Fruit fly (Drosophila melanogaster): ENCODE results near the gene comt.

Gene comt

dm6 chrX:13307189-13307588 is 48.4 kb downstream of the comt start (continued):
- TF ChIP-seq CG11560 (tag; IDR thresholded peaks at IDR 0.05) = no peak
- TF ChIP-seq zen2 (GFP tag; IDR thresholded peaks at IDR 0.05; ENCODE audit: partially characterized antibody) = no peak
- TF ChIP-seq Doc2 (GFP tag; IDR thresholded peaks at IDR 0.05) = no peak
- TF ChIP-seq chif (GFP tag; optimal IDR thresholded peaks at IDR 0.05) = no peak
- TF ChIP-seq onecut (GFP tag; IDR thresholded peaks at IDR 0.05) = no peak
- no peak for TF ChIP-seq BEAF-32 (GFP tag; optimal IDR thresholded peaks at IDR 0.05)
- TF ChIP-seq Doc3 (GFP tag; IDR thresholded peaks at IDR 0.05; ENCODE audit: partially characterized antibody) = no peak
- TF ChIP-seq dmrt99B (tag; optimal IDR thresholded peaks at IDR 0.05) = peak; percentile 57
- no peak for TF ChIP-seq Nf-YA (GFP tag; IDR thresholded peaks at IDR 0.05)
- peak; percentile 13 for TF ChIP-seq CG3281 (GFP tag; optimal IDR thresholded peaks at IDR 0.05)
- TF ChIP-seq Adf1 (GFP tag; IDR thresholded peaks at IDR 0.05) = no peak
- TF ChIP-seq CG1529 (GFP tag; optimal IDR thresholded peaks at IDR 0.05) = no peak
- no peak for TF ChIP-seq corto (GFP tag; optimal IDR thresholded peaks at IDR 0.05)
- peak; percentile 35 for TF ChIP-seq phol (tag; optimal IDR thresholded peaks at IDR 0.05)
- TF ChIP-seq Kr (GFP tag; optimal IDR thresholded peaks at IDR 0.05) = no peak
- TF ChIP-seq CG6689 (GFP tag; IDR thresholded peaks at IDR 0.05) = 0 out of 2 replicates have a peak, but pooled peaks have one; percentile 9
- peak; percentile 27; the same call in 1 of the 2 replicates for TF ChIP-seq esg (GFP tag; conservative IDR thresholded peaks at IDR 0.05)
- TF ChIP-seq CG10321 (GFP tag; IDR thresholded peaks at IDR 0.05) = no peak
- TF ChIP-seq CG18262 (tag; optimal IDR thresholded peaks at IDR 0.05) = peak; percentile 37
- TF ChIP-seq cas (GFP tag; IDR thresholded peaks at IDR 0.05) = no peak
- TF ChIP-seq aop (GFP tag; IDR thresholded peaks at IDR 0.05) = no peak
- TF ChIP-seq CG7556 (GFP tag; optimal IDR thresholded peaks at IDR 0.05) = peak; percentile 44
- peak; percentile 42 for TF ChIP-seq CG13775 (GFP tag; optimal IDR thresholded peaks at IDR 0.05)
- peak; percentile 8 for TF ChIP-seq CG15601 (tag; optimal IDR thresholded peaks at IDR 0.05)
- TF ChIP-seq Sox102F (GFP tag; optimal IDR thresholded peaks at IDR 0.05) = peak; percentile 42
- no peak for TF ChIP-seq CG2129 (GFP tag; IDR thresholded peaks at IDR 0.05; ENCODE audit: partially characterized antibody)
- no peak for TF ChIP-seq pzg (GFP tag; optimal IDR thresholded peaks at IDR 0.05)
- TF ChIP-seq Hmr (GFP tag; optimal IDR thresholded peaks at IDR 0.05) = peak; percentile 39
- TF ChIP-seq cg (GFP tag; optimal IDR thresholded peaks at IDR 0.05) = no peak
- no peak for TF ChIP-seq CG5245 (GFP tag; optimal IDR thresholded peaks at IDR 0.05)
- TF ChIP-seq CG1233 (GFP tag; optimal IDR thresholded peaks at IDR 0.05) = no peak
- TF ChIP-seq Ssrp (tag; optimal IDR thresholded peaks at IDR 0.05) = peak; percentile 55
- TF ChIP-seq CG10209 (GFP tag; optimal IDR thresholded peaks at IDR 0.05) = peak; percentile 20
- TF ChIP-seq CG11085 (GFP tag; IDR thresholded peaks at IDR 0.05) = no peak
- no peak for TF ChIP-seq sna (GFP tag; IDR thresholded peaks at IDR 0.05; ENCODE audit: partially characterized antibody)
- TF ChIP-seq sd (tag; optimal IDR thresholded peaks at IDR 0.05) = no peak
- no peak for TF ChIP-seq Bteb2 (GFP tag; optimal IDR thresholded peaks at IDR 0.05)
- TF ChIP-seq D19B (GFP tag; optimal IDR thresholded peaks at IDR 0.05) = no peak
- no peak for TF ChIP-seq CG6654 (GFP tag; optimal IDR thresholded peaks at IDR 0.05)
- peak; percentile 35 for TF ChIP-seq Ptx1 (GFP tag; IDR thresholded peaks at IDR 0.05)
- no peak for TF ChIP-seq CG1832 (GFP tag; optimal IDR thresholded peaks at IDR 0.05)
- no peak for TF ChIP-seq CG8359 (GFP tag; optimal IDR thresholded peaks at IDR 0.05; ENCODE audit: borderline replicate concordance)
- TF ChIP-seq grn (GFP tag; optimal IDR thresholded peaks at IDR 0.05) = no peak
- no peak for TF ChIP-seq Six4 (GFP tag; optimal IDR thresholded peaks at IDR 0.05)
- no peak for TF ChIP-seq CG10366 (GFP tag; IDR thresholded peaks at IDR 0.05)
- no peak for TF ChIP-seq CG7928 (GFP tag; optimal IDR thresholded peaks at IDR 0.05)
- peak; percentile 44 for TF ChIP-seq CG15269 (tag; optimal IDR thresholded peaks at IDR 0.05)
- TF ChIP-seq CG17186 (GFP tag; optimal IDR thresholded peaks at IDR 0.05) = no peak
- TF ChIP-seq D19A (tag; optimal IDR thresholded peaks at IDR 0.05) = no peak
- no peak for TF ChIP-seq emc (GFP tag; optimal IDR thresholded peaks at IDR 0.05)
- no peak for TF ChIP-seq Vsx1 (GFP tag; optimal IDR thresholded peaks at IDR 0.05)
